Worm (Caenorhabditis elegans): ENCODE results near the gene T07C12.10.

DNA sequence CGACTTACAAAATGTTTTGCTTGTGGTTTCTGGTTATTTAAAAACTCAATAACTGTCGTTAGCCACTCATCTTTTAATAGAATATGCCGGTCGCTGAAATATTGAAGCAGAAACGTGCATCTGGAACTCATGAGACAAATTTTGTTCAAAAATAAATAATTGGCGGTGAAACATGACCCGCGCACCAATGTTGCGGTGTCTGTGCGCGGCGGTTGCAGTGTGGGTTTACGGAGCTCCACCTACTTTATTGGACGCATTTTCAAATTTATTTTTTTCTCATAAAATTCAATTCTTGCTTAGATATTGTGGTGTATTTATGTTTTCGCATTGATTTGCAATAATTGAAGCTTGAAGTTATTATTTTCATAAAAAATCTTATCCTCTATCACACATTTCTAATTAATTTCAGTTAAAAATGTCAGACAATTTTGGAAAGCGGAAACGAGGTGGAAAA is 29.6 kb downstream of the T07C12.10 start, which contains the start of the genes rmh-2 and suds-3:
- TF ChIP-seq ahr-1 (tag; optimal IDR thresholded peaks at IDR 0.05), result no peak
- TF ChIP-seq ama-1 (optimal IDR thresholded peaks at IDR 0.05), result no peak
- TF ChIP-seq npax-4 (tag; optimal IDR thresholded peaks at IDR 0.05), result no peak
- TF ChIP-seq fkh-6 (tag; optimal IDR thresholded peaks at IDR 0.05), result no peak
- no peak for TF ChIP-seq sox-4 (tag; optimal IDR thresholded peaks at IDR 0.05)
- TF ChIP-seq odd-2 (tag; optimal IDR thresholded peaks at IDR 0.05), result no peak
- no peak for TF ChIP-seq unc-86 (tag; optimal IDR thresholded peaks at IDR 0.05)
